Fruit fly (Drosophila melanogaster) whole organism, embryonic: ENCODE results near the gene CG9643.

Experiments
- Antp ChIP-seq: fragments of 200-800 bp; sonication (Bioruptor generic); optimal IDR thresholded peaks from 3 replicates; lab custom pipeline; 2016; ENCODE audit warnings: missing biosample characterization, missing genetic modification characterization
- CG10209 ChIP-seq: fragments of 200-800 bp; sonication (Bioruptor generic); optimal IDR thresholded peaks from 3 replicates; lab custom pipeline; 2017; ENCODE audit warnings: missing biosample characterization, mild to moderate bottlenecking, missing genetic modification characterization, missing genetic modification reagents
- CG10565 ChIP-seq: fragments of 200-800 bp; sonication (Bioruptor generic); optimal IDR thresholded peaks from 3 replicates; lab custom pipeline; 2016; ENCODE audit warnings: missing biosample characterization, mild to moderate bottlenecking, missing genetic modification characterization
- CG11093 ChIP-seq: fragments of 200-800 bp; sonication (Bioruptor generic); IDR thresholded peaks from 3 replicates; pipeline ENCODE4 v1.3.6; 2022; ENCODE audit warnings: missing biosample characterization, missing genetic modification characterization
- CG11560 ChIP-seq: fragments of 200-800 bp; sonication (Bioruptor generic); IDR thresholded peaks from 3 replicates; pipeline ENCODE4 v1.3.6; 2022; ENCODE audit warnings: missing biosample characterization, missing genetic modification characterization
- CG11696 ChIP-seq: fragments of 200-800 bp; sonication (Bioruptor generic); IDR thresholded peaks from 2 replicates; pipeline ENCODE4 v1.3.6; 2022; ENCODE audit warnings: missing biosample characterization, missing genetic modification characterization
- CG13287 ChIP-seq: fragments of 200-800 bp; sonication (Bioruptor generic); IDR thresholded peaks from 2 replicates; pipeline ENCODE4 v1.3.6; 2022; ENCODE audit warnings: missing biosample characterization, missing genetic modification characterization; ENCODE audit not compliant: partially characterized antibody
- CG13296 ChIP-seq: fragments of 200-800 bp; sonication (Bioruptor generic); optimal IDR thresholded peaks from 3 replicates; lab custom pipeline; 2018; ENCODE audit warnings: missing biosample characterization, mild to moderate bottlenecking, missing genetic modification characterization
- CG14965 ChIP-seq: fragments of 200-800 bp; sonication (Bioruptor generic); optimal IDR thresholded peaks from 2 replicates; lab custom pipeline; 2016; ENCODE audit warnings: missing biosample characterization, missing genetic modification characterization, borderline replicate concordance
- CG15073 ChIP-seq: fragments of 200-800 bp; sonication (Bioruptor generic); optimal IDR thresholded peaks from 2 replicates; lab custom pipeline; 2016; ENCODE audit warnings: missing biosample characterization, missing genetic modification characterization
- CG17186 ChIP-seq: fragments of 200-800 bp; sonication (Bioruptor generic); optimal IDR thresholded peaks from 3 replicates; lab custom pipeline; 2017; ENCODE audit warnings: missing biosample characterization, missing genetic modification reagents, missing genetic modification characterization
- CG17802 ChIP-seq: fragments of 200-800 bp; sonication (Bioruptor generic); optimal IDR thresholded peaks from 2 replicates; lab custom pipeline; 2018; ENCODE audit warnings: missing biosample characterization, mild to moderate bottlenecking, missing genetic modification characterization, moderate library complexity
- CG18476 ChIP-seq: fragments of 200-800 bp; sonication (Bioruptor generic); optimal IDR thresholded peaks from 2 replicates; lab custom pipeline; 2016; ENCODE audit warnings: missing biosample characterization, mild to moderate bottlenecking, missing genetic modification characterization
- CG2129 ChIP-seq: fragments of 200-800 bp; sonication (Bioruptor generic); IDR thresholded peaks from 2 replicates; pipeline ENCODE4 v1.3.6; 2022; ENCODE audit warnings: missing biosample characterization, missing genetic modification characterization; ENCODE audit not compliant: partially characterized antibody
- CG30020 ChIP-seq: fragments of 200-800 bp; optimal IDR thresholded peaks from 2 replicates; lab custom pipeline; 2019; ENCODE audit warnings: missing biosample characterization, mild to moderate bottlenecking, missing genetic modification characterization, moderate library complexity
- CG3065 ChIP-seq: fragments of 200-800 bp; sonication (Bioruptor generic); optimal IDR thresholded peaks from 2 replicates; lab custom pipeline; 2016; ENCODE audit warnings: missing biosample characterization, missing genetic modification characterization
- CG32772 ChIP-seq: fragments of 200-800 bp; sonication (Bioruptor generic); IDR thresholded peaks from 2 replicates; pipeline ENCODE4 v1.3.6; 2022; ENCODE audit warnings: missing biosample characterization, missing genetic modification characterization
- CG4328 ChIP-seq: fragments of 200-800 bp; sonication (Bioruptor generic); optimal IDR thresholded peaks from 3 replicates; lab custom pipeline; 2017; ENCODE audit warnings: missing biosample characterization, missing genetic modification reagents, missing genetic modification characterization
- CG8478 ChIP-seq: fragments of >200 bp; optimal IDR thresholded peaks from 2 replicates; lab custom pipeline; 2018
- CG9437 ChIP-seq: fragments of 200-800 bp; sonication (Bioruptor generic); optimal IDR thresholded peaks from 2 replicates; lab custom pipeline; 2018; ENCODE audit warnings: missing biosample characterization, mild to moderate bottlenecking, missing genetic modification characterization
- CkIIα-i1 ChIP-seq: fragments of 200-800 bp; sonication (Bioruptor generic); IDR thresholded peaks from 2 replicates; pipeline ENCODE4 v1.3.6; 2022; ENCODE audit warnings: missing biosample characterization, missing genetic modification characterization
- ERR ChIP-seq: fragments of 200-800 bp; sonication (Bioruptor generic); optimal IDR thresholded peaks from 2 replicates; lab custom pipeline; 2016; ENCODE audit warnings: missing biosample characterization, missing genetic modification characterization
- HLH3B ChIP-seq: fragments of 200-800 bp; sonication (Bioruptor generic); IDR thresholded peaks from 2 replicates; pipeline ENCODE4 v1.3.6; 2022; ENCODE audit warnings: missing biosample characterization, missing genetic modification characterization
- Hand ChIP-seq: fragments of 200-800 bp; sonication (Bioruptor generic); optimal IDR thresholded peaks from 2 replicates; lab custom pipeline; 2017; ENCODE audit warnings: mild to moderate bottlenecking, missing biosample characterization, missing genetic modification reagents, missing genetic modification characterization
- HmgZ ChIP-seq: fragments of 200-800 bp; sonication (Bioruptor generic); optimal IDR thresholded peaks from 2 replicates; lab custom pipeline; 2018; ENCODE audit warnings: missing biosample characterization, mild to moderate bottlenecking, missing genetic modification characterization
- Hr51 ChIP-seq, 2 experiments: fragments of 200-800 bp; sonication (Bioruptor generic); optimal IDR thresholded peaks; 2 replicates in 1 of 2; 3 replicates in 1 of 2; lab custom pipeline; 2016 to 2018; ENCODE audit warnings: missing biosample characterization in 2 of 2, missing genetic modification characterization in 2 of 2, mild to moderate bottlenecking in 1 of 2, moderate library complexity in 1 of 2
- MBD-R2 ChIP-seq: fragments of 200-800 bp; sonication (Bioruptor generic); IDR thresholded peaks from 2 replicates; pipeline ENCODE4 v1.3.6; 2022; ENCODE audit warnings: missing biosample characterization, missing genetic modification characterization
- NC2β ChIP-seq: fragments of 200-800 bp; sonication (Bioruptor generic); optimal IDR thresholded peaks from 2 replicates; lab custom pipeline; 2016; ENCODE audit warnings: missing biosample characterization, missing genetic modification characterization
- Optix ChIP-seq: fragments of 200-800 bp; sonication (Bioruptor generic); IDR thresholded peaks from 3 replicates; pipeline ENCODE4 v1.3.6; 2022; ENCODE audit warnings: missing biosample characterization, missing genetic modification characterization
- ab ChIP-seq: fragments of 200-800 bp; sonication (Bioruptor generic); optimal IDR thresholded peaks from 2 replicates; lab custom pipeline; 2016; ENCODE audit warnings: missing biosample characterization, missing genetic modification characterization
- abd-A ChIP-seq: fragments of 200-800 bp; sonication (Bioruptor generic); optimal IDR thresholded peaks from 3 replicates; lab custom pipeline; 2019; ENCODE audit warnings: missing biosample characterization, mild to moderate bottlenecking, missing genetic modification characterization, moderate library complexity
- ara ChIP-seq: fragments of 200-800 bp; sonication (Bioruptor generic); IDR thresholded peaks from 2 replicates; pipeline ENCODE4 v1.3.6; 2022; ENCODE audit warnings: missing biosample characterization, missing genetic modification characterization
- bab2 ChIP-seq: fragments of 200-800 bp; sonication (Bioruptor generic); optimal IDR thresholded peaks from 2 replicates; lab custom pipeline; 2016; ENCODE audit warnings: missing biosample characterization, missing genetic modification characterization
- bcd ChIP-seq: fragments of 200-800 bp; sonication (Bioruptor generic); optimal IDR thresholded peaks from 2 replicates; lab custom pipeline; 2017; ENCODE audit warnings: missing biosample characterization, mild to moderate bottlenecking, missing genetic modification characterization
- chif ChIP-seq, 2 experiments: fragments of 200-800 bp; sonication (Bioruptor generic); optimal IDR thresholded peaks; 3 replicates each; lab custom pipeline; 2016; ENCODE audit warnings: missing biosample characterization in 2 of 2, missing genetic modification characterization in 2 of 2
- dm ChIP-seq: fragments of 200-800 bp; sonication (Bioruptor generic); optimal IDR thresholded peaks from 3 replicates; lab custom pipeline; 2016; ENCODE audit warnings: missing biosample characterization, missing genetic modification characterization
- esg ChIP-seq: fragments of 200-800 bp; sonication (Bioruptor generic); conservative IDR thresholded peaks from 2 replicates; pipeline ENCODE4 v1.3.6; 2022; ENCODE audit warnings: missing biosample characterization, missing genetic modification characterization
- eve ChIP-seq, 2 experiments: fragments of >200 bp; optimal IDR thresholded peaks; 2 replicates each; lab custom pipeline; 2017; ENCODE audit warnings: missing biosample characterization in 2 of 2, missing genetic modification characterization in 2 of 2
- fd64A ChIP-seq: fragments of 200-800 bp; sonication (Bioruptor generic); optimal IDR thresholded peaks from 3 replicates; lab custom pipeline; 2018; ENCODE audit warnings: missing biosample characterization, mild to moderate bottlenecking, missing genetic modification characterization
- gcm ChIP-seq: fragments of 200-800 bp; sonication (Bioruptor generic); optimal IDR thresholded peaks from 2 replicates; lab custom pipeline; 2019; ENCODE audit warnings: missing biosample characterization, mild to moderate bottlenecking, missing genetic modification characterization, moderate library complexity
- hbn ChIP-seq: fragments of 200-800 bp; sonication (Bioruptor generic); IDR thresholded peaks from 2 replicates; pipeline ENCODE4 v1.3.6; 2022; ENCODE audit warnings: missing biosample characterization, missing genetic modification characterization; ENCODE audit not compliant: partially characterized antibody
- lilli ChIP-seq: fragments of 200-800 bp; sonication (Bioruptor generic); optimal IDR thresholded peaks from 3 replicates; lab custom pipeline; 2016; ENCODE audit warnings: missing biosample characterization, missing genetic modification characterization
- lola ChIP-seq, 3 experiments: fragments of >200 bp in 2 of 3; fragments of 200-800 bp in 1 of 3; sonication (Bioruptor generic) in 1 of 3; optimal IDR thresholded peaks; 2 replicates each; lab custom pipeline; 2017 to 2019; ENCODE audit warnings: missing biosample characterization in 3 of 3, missing genetic modification characterization in 3 of 3, mild to moderate bottlenecking in 1 of 3, moderate library complexity in 1 of 3
- mld ChIP-seq: fragments of 200-800 bp; sonication (Bioruptor generic); IDR thresholded peaks from 3 replicates; pipeline ENCODE4 v1.3.6; 2022; ENCODE audit warnings: missing biosample characterization, missing genetic modification characterization; ENCODE audit not compliant: partially characterized antibody
- oc ChIP-seq: fragments of 200-800 bp; sonication (Bioruptor generic); optimal IDR thresholded peaks from 2 replicates; lab custom pipeline; 2018; ENCODE audit warnings: missing biosample characterization, mild to moderate bottlenecking, missing genetic modification characterization, moderate library complexity
- pho ChIP-seq: fragments of 200-800 bp; sonication (Bioruptor generic); optimal IDR thresholded peaks from 2 replicates; lab custom pipeline; 2016; ENCODE audit warnings: missing biosample characterization, missing genetic modification characterization
- row ChIP-seq: fragments of 200-800 bp; sonication (Bioruptor generic); IDR thresholded peaks from 3 replicates; pipeline ENCODE4 v1.3.6; 2022; ENCODE audit warnings: missing biosample characterization, missing genetic modification characterization
- sqz ChIP-seq: fragments of 200-800 bp; sonication (Bioruptor generic); optimal IDR thresholded peaks from 3 replicates; lab custom pipeline; 2018; ENCODE audit warnings: missing biosample characterization, mild to moderate bottlenecking, missing genetic modification characterization
- stc ChIP-seq: fragments of 200-800 bp; sonication (Bioruptor generic); IDR thresholded peaks from 2 replicates; pipeline ENCODE4 v1.3.6; 2022; ENCODE audit warnings: missing biosample characterization, missing genetic modification characterization
- tll ChIP-seq, 2 experiments: fragments of 200-800 bp in 1 of 2; fragments of >200 bp in 1 of 2; sonication (Bioruptor generic) in 1 of 2; optimal IDR thresholded peaks; 2 replicates each; lab custom pipeline; 2017 to 2019; ENCODE audit warnings: missing biosample characterization in 2 of 2, missing genetic modification characterization in 2 of 2, mild to moderate bottlenecking in 1 of 2, moderate library complexity in 1 of 2

The CG9643 gene

DNA sequence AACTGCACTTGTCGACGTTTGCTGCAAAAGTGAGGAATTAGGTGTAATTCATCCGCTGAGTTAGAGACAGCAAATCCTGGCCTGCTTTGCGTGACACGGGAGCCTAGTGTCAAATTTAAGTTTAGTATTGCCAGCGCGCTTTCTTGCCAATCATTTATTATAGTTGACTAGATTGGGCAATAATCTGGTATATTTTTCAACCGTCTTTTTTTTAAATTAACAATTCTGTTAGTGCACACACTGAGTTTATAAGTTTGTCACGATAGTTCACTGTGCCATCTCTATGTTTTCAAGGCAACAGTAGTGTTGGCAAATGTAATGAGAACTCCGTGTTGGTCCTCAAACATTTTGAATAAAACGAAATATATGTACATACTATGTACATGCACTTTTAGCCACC lies 2.3 kb downstream of the CG9643 start, which contains the start of the genes CG9641 and CG3165 (continued):
- no peak for TF ChIP-seq eve (GFP tag; optimal IDR thresholded peaks at IDR 0.05; lab: Kevin White, UChicago)
- TF ChIP-seq Antp: peak; percentile 92
- peak; percentile 69 for TF ChIP-seq CG9437
- TF ChIP-seq dm: peak; percentile 77
- peak; percentile 76 for TF ChIP-seq ara (GFP tag; lab: Robert Waterston, UW)
- peak; percentile 83 for TF ChIP-seq pho (GFP tag; lab: Kevin White, UChicago)
- TF ChIP-seq abd-A: no peak
- peak; percentile 80 for TF ChIP-seq Optix (GFP tag; lab: Robert Waterston, UW)
- peak; percentile 90 for TF ChIP-seq HmgZ (tag; lab: Kevin White, UChicago)
- TF ChIP-seq stc: peak; percentile 79
- TF ChIP-seq mld (GFP tag; lab: Robert Waterston, UW): peak; percentile 85; the same call in 2 of the 3 replicates
- TF ChIP-seq oc (tag; lab: Kevin White, UChicago): peak; percentile 75
- no peak for TF ChIP-seq sqz (GFP tag; lab: Kevin White, UChicago)
- peak; percentile 98 for TF ChIP-seq CG13287 (GFP tag; lab: Robert Waterston, UW)
- TF ChIP-seq lola (GFP tag; optimal IDR thresholded peaks at IDR 0.05; lab: Kevin White, UChicago): peak in 1 of 3 experiments; percentile 84
- TF ChIP-seq row: peak; percentile 98
- peak; percentile 69 for TF ChIP-seq esg (GFP tag; lab: Robert Waterston, UW)
- no peak for TF ChIP-seq CG14965 (GFP tag; lab: Kevin White, UChicago)
- peak; percentile 83 to 90 for TF ChIP-seq chif (GFP tag; optimal IDR thresholded peaks at IDR 0.05; lab: Kevin White, UChicago)
- TF ChIP-seq tll (GFP tag; optimal IDR thresholded peaks at IDR 0.05; lab: Kevin White, UChicago): peak in 1 of 2 experiments; percentile 29
- TF ChIP-seq CG17802: peak; percentile 40
- peak; percentile 79 for TF ChIP-seq CG30020 (tag; lab: Kevin White, UChicago)
- TF ChIP-seq hbn: peak; percentile 98
- TF ChIP-seq Hand (GFP tag; lab: Kevin White, UChicago): peak; percentile 50
- peak; percentile 81 for TF ChIP-seq NC2β (GFP tag; lab: Kevin White, UChicago)
- TF ChIP-seq CG11696 (GFP tag; lab: Robert Waterston, UW): no peak
- peak; percentile 43 for TF ChIP-seq CG15073 (GFP tag; lab: Kevin White, UChicago)
- peak; percentile 76 for TF ChIP-seq ab
- no peak for TF ChIP-seq CG8478 (lab: Kevin White, UChicago)
- peak; percentile 80 for TF ChIP-seq bcd (GFP tag; lab: Kevin White, UChicago)
- no peak for TF ChIP-seq CG13296 (GFP tag; lab: Kevin White, UChicago)
- TF ChIP-seq gcm (GFP tag; lab: Kevin White, UChicago): no peak
- peak; percentile 70 for TF ChIP-seq CG10565 (GFP tag; lab: Kevin White, UChicago)
- peak; percentile 72; the same call in 2 of the 3 replicates for TF ChIP-seq CG11560 (tag; lab: Robert Waterston, UW)
- peak; percentile 77 for TF ChIP-seq CG18476 (GFP tag; lab: Kevin White, UChicago)
- peak; percentile 85 for TF ChIP-seq ERR (GFP tag; lab: Kevin White, UChicago)
- peak; percentile 90 for TF ChIP-seq bab2
- peak; percentile 91 for TF ChIP-seq CG2129 (GFP tag; lab: Robert Waterston, UW)
- TF ChIP-seq CkIIα-i1 (GFP tag; lab: Robert Waterston, UW): no peak
- peak; percentile 80 for TF ChIP-seq HLH3B (GFP tag; lab: Robert Waterston, UW)
- TF ChIP-seq CG11093 (GFP tag; lab: Robert Waterston, UW): peak; percentile 73; the same call in 1 of the 3 replicates
- peak in 1 of 2 experiments; percentile 84 for TF ChIP-seq Hr51 (GFP tag; optimal IDR thresholded peaks at IDR 0.05; lab: Kevin White, UChicago)
- peak; percentile 70 for TF ChIP-seq CG10209 (GFP tag; lab: Kevin White, UChicago)
- TF ChIP-seq lilli (GFP tag; lab: Kevin White, UChicago): peak; percentile 93
- peak; percentile 89 for TF ChIP-seq MBD-R2 (GFP tag; lab: Robert Waterston, UW)
- TF ChIP-seq CG4328 (GFP tag; lab: Kevin White, UChicago): peak; percentile 60
- peak; percentile 75 for TF ChIP-seq CG17186 (GFP tag; lab: Kevin White, UChicago)
- TF ChIP-seq CG3065 (GFP tag; lab: Kevin White, UChicago): peak; percentile 68
- TF ChIP-seq CG32772: peak; percentile 73
- TF ChIP-seq fd64A: peak; percentile 50
